Worm (Caenorhabditis elegans): ENCODE measurements around the gene bath-10.

Gene bath-10

DNA sequence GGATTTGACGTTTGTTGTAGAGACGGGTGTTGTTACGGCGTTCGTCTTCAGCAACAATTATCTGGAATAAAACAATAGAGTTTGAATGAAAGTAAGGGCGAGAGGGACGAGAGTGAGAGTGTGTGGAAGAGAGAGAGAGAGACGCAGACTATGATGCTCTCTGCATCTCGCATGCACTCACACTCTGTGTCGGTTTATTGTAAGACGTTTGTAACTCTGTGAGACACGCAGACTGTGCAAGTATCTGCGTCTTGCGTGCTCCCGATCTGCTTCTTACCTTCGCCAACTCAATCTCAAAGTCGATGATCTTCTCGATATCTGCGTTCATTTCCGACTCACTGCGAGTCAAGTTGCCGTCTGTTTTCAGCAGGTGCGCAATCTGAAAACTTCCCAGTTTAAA, 48.1 kb downstream of the bath-10 start:
- no peak for TF ChIP-seq isw-1 (GFP tag; IDR thresholded peaks at IDR 0.05)
- TF ChIP-seq lin-39 (tag; optimal IDR thresholded peaks at IDR 0.05): no peak
- TF ChIP-seq efl-1 (optimal IDR thresholded peaks at IDR 0.05): no peak
- TF ChIP-seq efl-1 (GFP tag; optimal IDR thresholded peaks at IDR 0.05 in 1 of 2): peak in 1 of 2 experiments; percentile 80
- no peak for TF ChIP-seq ces-1 (GFP tag; optimal IDR thresholded peaks at IDR 0.05)
- no peak for TF ChIP-seq egl-13 (tag; optimal IDR thresholded peaks at IDR 0.05)
- TF ChIP-seq snu-23 (GFP tag; optimal IDR thresholded peaks at IDR 0.05): no peak
- no peak for TF ChIP-seq tlp-1 (tag; optimal IDR thresholded peaks at IDR 0.05)
- TF ChIP-seq fkh-8 (tag; optimal IDR thresholded peaks at IDR 0.05): no peak
- TF ChIP-seq ceh-88 (GFP tag; IDR thresholded peaks at IDR 0.05): no peak

DNA sequence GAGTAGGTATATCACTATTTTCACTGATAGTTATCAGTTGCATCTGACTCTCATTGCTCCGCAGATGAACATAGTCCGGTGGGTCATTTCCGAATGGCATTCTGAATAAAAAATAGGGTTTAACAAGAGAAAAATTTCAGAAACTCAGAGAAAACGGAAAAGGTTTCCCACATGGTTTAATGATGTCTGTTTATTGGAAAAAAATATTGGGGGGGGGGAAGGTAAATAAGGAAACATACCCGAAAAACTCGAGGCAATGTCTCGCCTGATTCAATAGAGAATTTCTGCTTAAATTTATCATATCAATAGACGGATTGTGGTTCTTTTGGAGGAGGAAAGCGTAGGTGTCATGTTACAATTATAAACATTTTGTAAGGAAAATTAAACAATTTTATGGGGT, 50.6 kb downstream of the bath-10 start, which contains the start of gene nep-11:
Gene nep-11, minus strand, starts transcription at position 101 of the 400 bp plus-strand sequence.
- TF ChIP-seq nhr-237 (tag; optimal IDR thresholded peaks at IDR 0.05): no peak
- no peak for TF ChIP-seq fos-1 (tag; optimal IDR thresholded peaks at IDR 0.05)
- no peak for TF ChIP-seq unc-30 (tag; optimal IDR thresholded peaks at IDR 0.05)
- no peak for TF ChIP-seq lin-14 (GFP tag; optimal IDR thresholded peaks at IDR 0.05)
- TF ChIP-seq ceh-82 (tag; optimal IDR thresholded peaks at IDR 0.05): no peak
- no peak for TF ChIP-seq unc-130 (tag; optimal IDR thresholded peaks at IDR 0.05)
- TF ChIP-seq snu-23 (GFP tag; optimal IDR thresholded peaks at IDR 0.05): no peak
- no peak for TF ChIP-seq nhr-11 (tag; optimal IDR thresholded peaks at IDR 0.05)
- TF ChIP-seq dsc-1 (tag; optimal IDR thresholded peaks at IDR 0.05): no peak
- no peak for TF ChIP-seq lin-13 (GFP tag; optimal IDR thresholded peaks at IDR 0.05)
- no peak for TF ChIP-seq isw-1 (GFP tag; IDR thresholded peaks at IDR 0.05)
- no peak for TF ChIP-seq fkh-8 (tag; optimal IDR thresholded peaks at IDR 0.05)
- TF ChIP-seq efl-1 (optimal IDR thresholded peaks at IDR 0.05): no peak
- TF ChIP-seq efl-1 (GFP tag; optimal IDR thresholded peaks at IDR 0.05 in 1 of 2): no peak
- no peak for TF ChIP-seq skn-1 (tag; optimal IDR thresholded peaks at IDR 0.05)
- no peak for TF ChIP-seq nhr-47 (tag; optimal IDR thresholded peaks at IDR 0.05)
- no peak for TF ChIP-seq C16A3.4 (tag; optimal IDR thresholded peaks at IDR 0.05)
- no peak for TF ChIP-seq hpl-2 (GFP tag; optimal IDR thresholded peaks at IDR 0.05)
- TF ChIP-seq lsy-2 (tag; optimal IDR thresholded peaks at IDR 0.05): no peak

Data from whole organism, L1 larva.